Fruit fly (Drosophila melanogaster) whole organism, embryonic: Measurements from ENCODE around the gene waw.

Experiments
- CG10267 ChIP-seq: fragments of 200-800 bp; sonication (Bioruptor generic); optimal IDR thresholded peaks from 2 replicates; lab custom pipeline; 2018; ENCODE audit warnings: missing biosample characterization, mild to moderate bottlenecking, missing genetic modification characterization, moderate library complexity
- CG12071 ChIP-seq: fragments of 200-800 bp; sonication (Bioruptor generic); optimal IDR thresholded peaks from 3 replicates; lab custom pipeline; 2018; ENCODE audit warnings: missing biosample characterization, mild to moderate bottlenecking, missing genetic modification characterization
- CG12104 ChIP-seq: fragments of 200-800 bp; sonication (Bioruptor generic); optimal IDR thresholded peaks from 3 replicates; lab custom pipeline; 2016; ENCODE audit warnings: missing biosample characterization, missing genetic modification characterization
- CG12769 ChIP-seq: fragments of 200-800 bp; sonication (Bioruptor generic); optimal IDR thresholded peaks from 2 replicates; lab custom pipeline; 2019; ENCODE audit warnings: missing biosample characterization, mild to moderate bottlenecking, missing genetic modification characterization, moderate library complexity
- CG13424 ChIP-seq: fragments of 200-800 bp; sonication (Bioruptor generic); optimal IDR thresholded peaks from 2 replicates; lab custom pipeline; 2019; ENCODE audit warnings: missing biosample characterization, mild to moderate bottlenecking, missing genetic modification characterization, moderate library complexity
- CG16863 ChIP-seq: fragments of 200-800 bp; sonication (Bioruptor generic); optimal IDR thresholded peaks from 3 replicates; lab custom pipeline; 2016; ENCODE audit warnings: missing biosample characterization, missing genetic modification characterization
- CG17612 ChIP-seq: fragments of 200-800 bp; sonication (Bioruptor generic); IDR thresholded peaks from 2 replicates; pipeline ENCODE4 v1.3.6; 2022; ENCODE audit warnings: missing biosample characterization, missing genetic modification characterization
- CG17829 ChIP-seq: fragments of 200-800 bp; optimal IDR thresholded peaks from 2 replicates; lab custom pipeline; 2019; ENCODE audit warnings: missing biosample characterization, mild to moderate bottlenecking, missing genetic modification characterization, moderate library complexity
- CG18476 ChIP-seq: fragments of 200-800 bp; sonication (Bioruptor generic); optimal IDR thresholded peaks from 2 replicates; lab custom pipeline; 2016; ENCODE audit warnings: missing biosample characterization, mild to moderate bottlenecking, missing genetic modification characterization
- CG2678 ChIP-seq: fragments of 200-800 bp; sonication (Bioruptor generic); optimal IDR thresholded peaks from 3 replicates; lab custom pipeline; 2019; ENCODE audit warnings: missing biosample characterization, mild to moderate bottlenecking, missing genetic modification characterization, moderate library complexity
- CG2875 ChIP-seq: fragments of 200-800 bp; sonication (Bioruptor generic); optimal IDR thresholded peaks from 2 replicates; lab custom pipeline; 2017; ENCODE audit warnings: missing biosample characterization, mild to moderate bottlenecking, missing genetic modification characterization, missing genetic modification reagents
- CG2889 ChIP-seq: fragments of 200-800 bp; sonication (Bioruptor generic); IDR thresholded peaks from 3 replicates; pipeline ENCODE4 v1.3.6; 2022; ENCODE audit warnings: missing biosample characterization, missing genetic modification characterization
- CG31224 ChIP-seq: fragments of 200-800 bp; sonication (Bioruptor generic); IDR thresholded peaks from 2 replicates; pipeline ENCODE4 v1.3.6; 2022; ENCODE audit warnings: missing biosample characterization, missing genetic modification characterization
- CG32767 ChIP-seq: fragments of 200-800 bp; sonication (Bioruptor generic); IDR thresholded peaks from 2 replicates; pipeline ENCODE4 v1.3.6; 2022; ENCODE audit warnings: missing biosample characterization, missing genetic modification characterization
- CG3838 ChIP-seq: fragments of 200-800 bp; sonication (Bioruptor generic); optimal IDR thresholded peaks from 3 replicates; lab custom pipeline; 2016; ENCODE audit warnings: missing biosample characterization, missing genetic modification characterization
- CG6254 ChIP-seq: fragments of 200-800 bp; sonication (Bioruptor generic); optimal IDR thresholded peaks from 3 replicates; lab custom pipeline; 2017; ENCODE audit warnings: mild to moderate bottlenecking, missing biosample characterization, missing genetic modification reagents, missing genetic modification characterization
- CG7372 ChIP-seq: fragments of 200-800 bp; sonication (Bioruptor generic); IDR thresholded peaks from 2 replicates; pipeline ENCODE4 v1.3.6; 2022; ENCODE audit warnings: missing biosample characterization, missing genetic modification characterization
- CG8290 ChIP-seq, 3 experiments: fragments of 200-800 bp; sonication (Bioruptor generic); optimal IDR thresholded peaks; 2 replicates each; lab custom pipeline; 2016 to 2019; ENCODE audit warnings: missing biosample characterization in 3 of 3, missing genetic modification characterization in 3 of 3, mild to moderate bottlenecking in 2 of 3, moderate library complexity in 1 of 3
- D ChIP-seq, 2 experiments: fragments of 200-800 bp in 1 of 2; fragments of >200 bp in 1 of 2; sonication (Bioruptor generic) in 1 of 2; optimal IDR thresholded peaks; 2 replicates in 1 of 2; 3 replicates in 1 of 2; lab custom pipeline; 2017; ENCODE audit warnings: mild to moderate bottlenecking in 1 of 2, missing biosample characterization in 1 of 2, missing genetic modification characterization in 1 of 2, missing genetic modification reagents in 1 of 2
- Dfd ChIP-seq, 2 experiments: fragments of >200 bp; optimal IDR thresholded peaks; 2 replicates each; lab custom pipeline; 2017; ENCODE audit warnings: missing biosample characterization in 2 of 2, missing genetic modification characterization in 2 of 2
- E2f1 ChIP-seq: fragments of 200-800 bp; sonication (Bioruptor generic); IDR thresholded peaks from 2 replicates; pipeline ENCODE4 v1.3.6; 2022; ENCODE audit warnings: missing biosample characterization, missing genetic modification characterization
- E2f2 ChIP-seq: fragments of 200-800 bp; sonication (Bioruptor generic); IDR thresholded peaks from 2 replicates; pipeline ENCODE4 v1.3.6; 2022; ENCODE audit warnings: missing biosample characterization, missing genetic modification characterization
- GATAe ChIP-seq: fragments of 200-800 bp; sonication (Bioruptor generic); conservative IDR thresholded peaks from 2 replicates; pipeline ENCODE4 v1.3.6; 2022; ENCODE audit warnings: missing biosample characterization, missing genetic modification characterization
- Hr3 ChIP-seq: fragments of 200-800 bp; sonication (Bioruptor generic); optimal IDR thresholded peaks from 3 replicates; lab custom pipeline; 2016; ENCODE audit warnings: missing biosample characterization, missing genetic modification characterization
- MTF-1 ChIP-seq: fragments of 200-800 bp; sonication (Bioruptor generic); optimal IDR thresholded peaks from 2 replicates; lab custom pipeline; 2018; ENCODE audit warnings: missing biosample characterization, mild to moderate bottlenecking, missing genetic modification characterization, borderline replicate concordance
- Myb ChIP-seq: fragments of 200-800 bp; sonication (Bioruptor generic); optimal IDR thresholded peaks from 2 replicates; lab custom pipeline; 2016; ENCODE audit warnings: missing biosample characterization, missing genetic modification characterization
- Nf-YB ChIP-seq: fragments of 200-800 bp; sonication (Bioruptor generic); optimal IDR thresholded peaks from 3 replicates; lab custom pipeline; 2019; ENCODE audit warnings: missing biosample characterization, mild to moderate bottlenecking, missing genetic modification characterization, moderate library complexity
- Pdp1 ChIP-seq, 2 experiments: fragments of 200-800 bp; sonication (Bioruptor generic); optimal IDR thresholded peaks; 3 replicates each; lab custom pipeline; 2016; ENCODE audit warnings: missing biosample characterization in 2 of 2, missing genetic modification characterization in 2 of 2, mild to moderate bottlenecking in 1 of 2, moderate library complexity in 1 of 2
- Poxn ChIP-seq: fragments of 200-800 bp; sonication (Bioruptor generic); IDR thresholded peaks from 2 replicates; pipeline ENCODE4 v1.3.6; 2022; ENCODE audit warnings: missing biosample characterization, missing genetic modification characterization
- Sin3A ChIP-seq: fragments of >200 bp; optimal IDR thresholded peaks from 2 replicates; lab custom pipeline; 2018
- Sry-β ChIP-seq: fragments of 200-800 bp; sonication (Bioruptor generic); optimal IDR thresholded peaks from 2 replicates; lab custom pipeline; 2018; ENCODE audit warnings: missing biosample characterization, mild to moderate bottlenecking, missing genetic modification characterization, moderate library complexity
- Taf1 ChIP-seq: fragments of 200-800 bp; sonication (Bioruptor generic); IDR thresholded peaks from 2 replicates; pipeline ENCODE4 v1.3.6; 2022; ENCODE audit warnings: missing biosample characterization, missing genetic modification characterization
- abd-A ChIP-seq: fragments of 200-800 bp; sonication (Bioruptor generic); optimal IDR thresholded peaks from 3 replicates; lab custom pipeline; 2019; ENCODE audit warnings: missing biosample characterization, mild to moderate bottlenecking, missing genetic modification characterization, moderate library complexity
- cato ChIP-seq: fragments of 200-800 bp; sonication (Bioruptor generic); optimal IDR thresholded peaks from 2 replicates; lab custom pipeline; 2016; ENCODE audit warnings: missing biosample characterization, missing genetic modification characterization, borderline replicate concordance
- caup ChIP-seq: fragments of 200-800 bp; sonication (Bioruptor generic); optimal IDR thresholded peaks from 3 replicates; lab custom pipeline; 2017; ENCODE audit warnings: missing biosample characterization, mild to moderate bottlenecking, missing genetic modification characterization, moderate library complexity; ENCODE audit not compliant: severe bottlenecking
- da ChIP-seq: fragments of 200-800 bp; sonication (Bioruptor generic); optimal IDR thresholded peaks from 2 replicates; lab custom pipeline; 2016; ENCODE audit warnings: missing biosample characterization, missing genetic modification characterization
- dmrt99B ChIP-seq: fragments of 200-800 bp; sonication (Bioruptor generic); optimal IDR thresholded peaks from 2 replicates; lab custom pipeline; 2018; ENCODE audit warnings: missing biosample characterization, mild to moderate bottlenecking, missing genetic modification characterization, moderate library complexity
- fd102C ChIP-seq: fragments of 200-800 bp; sonication (Bioruptor generic); optimal IDR thresholded peaks from 2 replicates; lab custom pipeline; 2018; ENCODE audit warnings: missing biosample characterization, mild to moderate bottlenecking, missing genetic modification characterization, moderate library complexity
- gcm2 ChIP-seq: fragments of 200-800 bp; sonication (Bioruptor generic); optimal IDR thresholded peaks from 2 replicates; lab custom pipeline; 2016; ENCODE audit warnings: missing biosample characterization, missing genetic modification characterization
- jigr1 ChIP-seq: fragments of 200-800 bp; sonication (Bioruptor generic); IDR thresholded peaks from 3 replicates; pipeline ENCODE4 v1.3.6; 2022; ENCODE audit warnings: missing biosample characterization, missing genetic modification characterization
- kni ChIP-seq: fragments of 200-800 bp; sonication (Bioruptor generic); optimal IDR thresholded peaks from 3 replicates; lab custom pipeline; 2017; ENCODE audit warnings: mild to moderate bottlenecking, missing biosample characterization, missing genetic modification reagents, missing genetic modification characterization
- lbe ChIP-seq: fragments of 200-800 bp; sonication (Bioruptor generic); optimal IDR thresholded peaks from 2 replicates; lab custom pipeline; 2016; ENCODE audit warnings: missing biosample characterization, mild to moderate bottlenecking, missing genetic modification characterization
- lilli ChIP-seq: fragments of 200-800 bp; sonication (Bioruptor generic); optimal IDR thresholded peaks from 3 replicates; lab custom pipeline; 2016; ENCODE audit warnings: missing biosample characterization, missing genetic modification characterization
- mam ChIP-seq: fragments of 200-800 bp; sonication (Bioruptor generic); optimal IDR thresholded peaks from 3 replicates; lab custom pipeline; 2016; ENCODE audit warnings: missing biosample characterization, missing genetic modification characterization
- nerfin-2 ChIP-seq: fragments of 200-800 bp; sonication (Bioruptor generic); IDR thresholded peaks from 2 replicates; pipeline ENCODE4 v1.3.6; 2022; ENCODE audit warnings: missing biosample characterization, missing genetic modification characterization; ENCODE audit not compliant: partially characterized antibody
- pnt ChIP-seq: fragments of 200-800 bp; sonication (Bioruptor generic); optimal IDR thresholded peaks from 3 replicates; lab custom pipeline; 2016; ENCODE audit warnings: missing biosample characterization, missing genetic modification characterization
- sd ChIP-seq: fragments of 200-800 bp; sonication (Bioruptor generic); optimal IDR thresholded peaks from 3 replicates; lab custom pipeline; 2018; ENCODE audit warnings: missing biosample characterization, mild to moderate bottlenecking, missing genetic modification characterization, moderate library complexity
- trh ChIP-seq: fragments of 200-800 bp; sonication (Bioruptor generic); optimal IDR thresholded peaks from 2 replicates; lab custom pipeline; 2016; ENCODE audit warnings: missing biosample characterization, missing genetic modification characterization
- zfh1 ChIP-seq: fragments of 200-800 bp; sonication (Bioruptor generic); IDR thresholded peaks from 3 replicates; pipeline ENCODE4 v1.3.6; 2022; ENCODE audit warnings: missing biosample characterization, missing genetic modification characterization

waw gene

dm6 chrX:21349800-21350309, 13.0 kb upstream of the waw start, which contains the start of the genes peng and sol (continued):
- TF ChIP-seq caup (peak; percentile 56), CG17829 (peak; percentile 54), kni (no peak), zfh1 (peak; percentile 41; the same call in 1 of the 3 replicates), CG16863 (no peak), CG2678 (tag; lab: Kevin White, UChicago) (peak; percentile 76), CG31224 (GFP tag; lab: Robert Waterston, UW) (no peak; the same call in 1 of the 2 replicates), Poxn (GFP tag; lab: Robert Waterston, UW) (no peak), cato (GFP tag; lab: Kevin White, UChicago) (peak; percentile 59), E2f1 (GFP tag; lab: Robert Waterston, UW) (peak; percentile 49; the same call in 1 of the 2 replicates), CG2875 (GFP tag; lab: Kevin White, UChicago) (no peak), CG17612 (no peak), Taf1 (GFP tag; lab: Robert Waterston, UW) (no peak), MTF-1 (GFP tag; lab: Kevin White, UChicago) (no peak), dmrt99B (no peak), Pdp1 (GFP tag; optimal IDR thresholded peaks at IDR 0.05; lab: Kevin White, UChicago) (peak; percentile 67 to 75), Hr3 (GFP tag; lab: Kevin White, UChicago) (peak; percentile 76), abd-A (no peak), CG6254 (no peak), CG12104 (GFP tag; lab: Kevin White, UChicago) (peak; percentile 73), CG12071 (GFP tag; lab: Kevin White, UChicago) (no peak), E2f2 (GFP tag; lab: Robert Waterston, UW) (peak; percentile 46), lbe (GFP tag; lab: Kevin White, UChicago) (peak; percentile 31), Sry-β (GFP tag; lab: Kevin White, UChicago) (no peak), sd (no peak), CG8290 (GFP tag; optimal IDR thresholded peaks at IDR 0.05; lab: Kevin White, UChicago) (peak; percentile 100), CG8290 (tag; optimal IDR thresholded peaks at IDR 0.05; lab: Kevin White, UChicago) (peak; percentile 98 to 100), Nf-YB (peak; percentile 45), Sin3A (lab: Kevin White, UChicago) (peak; percentile 64), trh (GFP tag; lab: Kevin White, UChicago) (peak; percentile 46), CG18476 (GFP tag; lab: Kevin White, UChicago) (peak; percentile 69), nerfin-2 (no peak), CG10267 (peak; percentile 93), CG7372 (0 out of 2 replicates have a peak, but pooled peaks have one; percentile 31), pnt (peak; percentile 59), gcm2 (GFP tag; lab: Kevin White, UChicago) (peak; percentile 39), da (GFP tag; lab: Kevin White, UChicago) (peak; percentile 12), CG32767 (peak; percentile 52; the same call in 1 of the 2 replicates), CG13424 (tag; lab: Kevin White, UChicago) (peak; percentile 74), mam (peak; percentile 85), lilli (GFP tag; lab: Kevin White, UChicago) (peak; percentile 87), jigr1 (GFP tag; lab: Robert Waterston, UW) (no peak), CG12769 (tag; lab: Kevin White, UChicago) (no peak), Myb (peak; percentile 44), D (optimal IDR thresholded peaks at IDR 0.05; lab: Kevin White, UChicago) (no peak), D (GFP tag; optimal IDR thresholded peaks at IDR 0.05; lab: Kevin White, UChicago) (peak; percentile 44), GATAe (no peak), CG2889 (peak; percentile 65; the same call in 1 of the 3 replicates), CG3838 (peak; percentile 2), fd102C (GFP tag; lab: Kevin White, UChicago) (no peak), Dfd (GFP tag; optimal IDR thresholded peaks at IDR 0.05; lab: Kevin White, UChicago) (no peak)
